Worm (Caenorhabditis elegans) whole organism, mixed stage, embryonic: ENCODE data around the gene ins-20.

Source experiments
- blmp-1 ChIP-seq: fragments of 150-350 bp; optimal IDR thresholded peaks from 2 replicates; lab custom pipeline; 2014; ENCODE audit warnings: missing biosample characterization, missing genetic modification characterization
- ceh-83 ChIP-seq: fragments of 200-800 bp; sonication (Bioruptor generic); optimal IDR thresholded peaks from 2 replicates; lab custom pipeline; 2018; ENCODE audit warnings: mild to moderate bottlenecking, missing genetic modification characterization, missing compliant biosample characterization
- cnd-1 ChIP-seq: fragments of 200-800 bp; sonication (Bioruptor generic); optimal IDR thresholded peaks from 2 replicates; lab custom pipeline; 2018; ENCODE audit warnings: mild to moderate bottlenecking, missing genetic modification characterization, missing compliant biosample characterization
- elt-1 ChIP-seq: sonication (generic microtip); optimal IDR thresholded peaks from 2 replicates; lab custom pipeline; 2017; ENCODE audit warnings: missing genetic modification characterization, mild to moderate bottlenecking, missing compliant biosample characterization, antibody characterized with exemption, moderate library complexity, borderline replicate concordance; ENCODE audit not compliant: insufficient read depth
- flh-1 ChIP-seq: fragments of 200-800 bp; sonication (Bioruptor generic); optimal IDR thresholded peaks from 2 replicates; lab custom pipeline; 2018; ENCODE audit warnings: mild to moderate bottlenecking, missing genetic modification characterization, moderate library complexity, missing compliant biosample characterization
- hlh-1 ChIP-seq: fragments of 150-350 bp; optimal IDR thresholded peaks from 2 replicates; lab custom pipeline; 2014; ENCODE audit warnings: missing biosample characterization, missing genetic modification reagents, missing genetic modification characterization
- lin-32 ChIP-seq: fragments of 200-800 bp; sonication (Bioruptor generic); optimal IDR thresholded peaks from 2 replicates; lab custom pipeline; 2018; ENCODE audit warnings: mild to moderate bottlenecking, missing genetic modification characterization, missing compliant biosample characterization
- nhr-2 ChIP-seq: fragments of 150-350 bp; optimal IDR thresholded peaks from 2 replicates; lab custom pipeline; 2014; ENCODE audit warnings: missing biosample characterization, missing genetic modification characterization
- nhr-28 ChIP-seq: fragments of 150-350 bp; optimal IDR thresholded peaks from 2 replicates; lab custom pipeline; 2014; ENCODE audit warnings: missing biosample characterization, missing genetic modification characterization
- pha-4 ChIP-seq: fragments of 150-350 bp; optimal IDR thresholded peaks from 2 replicates; lab custom pipeline; 2018; ENCODE audit warnings: missing biosample characterization, missing genetic modification reagents, missing genetic modification characterization
- unc-62 ChIP-seq: fragments of 150-350 bp; optimal IDR thresholded peaks from 2 replicates; lab custom pipeline; 2014; ENCODE audit warnings: missing biosample characterization, missing genetic modification reagents, missing genetic modification characterization

- TF ChIP-seq ceh-83 (GFP tag; lab: Kevin White, UChicago), result no peak
- no peak for TF ChIP-seq cnd-1 (tag; lab: Kevin White, UChicago)
- TF ChIP-seq unc-62 (GFP tag; lab: Kevin White, UChicago), result no peak
- no peak for TF ChIP-seq pha-4 (tag; lab: Kevin White, UChicago)
- TF ChIP-seq nhr-2 (tag; lab: Kevin White, UChicago), result no peak
- no peak for TF ChIP-seq flh-1 (GFP tag; lab: Kevin White, UChicago)
- no peak for TF ChIP-seq lin-32
- TF ChIP-seq blmp-1 (tag; lab: Kevin White, UChicago), result no peak
- no peak for TF ChIP-seq hlh-1
- TF ChIP-seq elt-1 (tag; lab: Kevin White, UChicago), result no peak
- TF ChIP-seq nhr-28 (tag; lab: Kevin White, UChicago), result no peak
Measured at ce11 chrII:6026646-6027045, 16.0 kb downstream of the ins-20 start.
